Worm (Caenorhabditis elegans) whole organism, mixed stage, embryonic: Measurements from ENCODE around the gene lec-6.
A peak's percentile ranks its signal among the peaks of the same experiment; 100 is the strongest.

Experiments
- blmp-1 ChIP-seq: fragments of 150-350 bp; optimal IDR thresholded peaks from 2 replicates; lab custom pipeline; 2014; ENCODE audit warnings: missing biosample characterization, missing genetic modification characterization
- ceh-43 ChIP-seq: fragments of 200-800 bp; sonication (Bioruptor generic); optimal IDR thresholded peaks from 2 replicates; lab custom pipeline; 2018; ENCODE audit warnings: mild to moderate bottlenecking, missing genetic modification characterization, moderate library complexity, missing compliant biosample characterization
- ces-1 ChIP-seq: fragments of 150-350 bp; optimal IDR thresholded peaks from 2 replicates; lab custom pipeline; 2014; ENCODE audit warnings: missing biosample characterization, missing genetic modification reagents, missing genetic modification characterization
- cnd-1 ChIP-seq: fragments of 200-800 bp; sonication (Bioruptor generic); optimal IDR thresholded peaks from 2 replicates; lab custom pipeline; 2018; ENCODE audit warnings: mild to moderate bottlenecking, missing genetic modification characterization, missing compliant biosample characterization
- flh-1 ChIP-seq: fragments of 200-800 bp; sonication (Bioruptor generic); optimal IDR thresholded peaks from 2 replicates; lab custom pipeline; 2018; ENCODE audit warnings: mild to moderate bottlenecking, missing genetic modification characterization, moderate library complexity, missing compliant biosample characterization
- lin-13 ChIP-seq: fragments of 150-350 bp; optimal IDR thresholded peaks from 2 replicates; lab custom pipeline; 2014; ENCODE audit warnings: missing biosample characterization, missing genetic modification characterization
- lin-32 ChIP-seq: fragments of 200-800 bp; sonication (Bioruptor generic); optimal IDR thresholded peaks from 2 replicates; lab custom pipeline; 2018; ENCODE audit warnings: mild to moderate bottlenecking, missing genetic modification characterization, missing compliant biosample characterization
- mab-5 ChIP-seq: fragments of 150-350 bp; optimal IDR thresholded peaks from 2 replicates; lab custom pipeline; 2014; ENCODE audit warnings: missing biosample characterization, missing genetic modification characterization
- nhr-28 ChIP-seq: fragments of 150-350 bp; optimal IDR thresholded peaks from 2 replicates; lab custom pipeline; 2014; ENCODE audit warnings: missing biosample characterization, missing genetic modification characterization
- snpc-4 ChIP-seq: fragments of 150-350 bp; optimal IDR thresholded peaks from 2 replicates; lab custom pipeline; 2014; ENCODE audit warnings: missing biosample characterization, missing genetic modification characterization
- unc-62 ChIP-seq: fragments of 150-350 bp; optimal IDR thresholded peaks from 2 replicates; lab custom pipeline; 2014; ENCODE audit warnings: missing biosample characterization, missing genetic modification reagents, missing genetic modification characterization
- ztf-11 ChIP-seq: fragments of 150-350 bp; optimal IDR thresholded peaks from 2 replicates; lab custom pipeline; 2014; ENCODE audit warnings: missing biosample characterization, missing genetic modification characterization

DNA sequence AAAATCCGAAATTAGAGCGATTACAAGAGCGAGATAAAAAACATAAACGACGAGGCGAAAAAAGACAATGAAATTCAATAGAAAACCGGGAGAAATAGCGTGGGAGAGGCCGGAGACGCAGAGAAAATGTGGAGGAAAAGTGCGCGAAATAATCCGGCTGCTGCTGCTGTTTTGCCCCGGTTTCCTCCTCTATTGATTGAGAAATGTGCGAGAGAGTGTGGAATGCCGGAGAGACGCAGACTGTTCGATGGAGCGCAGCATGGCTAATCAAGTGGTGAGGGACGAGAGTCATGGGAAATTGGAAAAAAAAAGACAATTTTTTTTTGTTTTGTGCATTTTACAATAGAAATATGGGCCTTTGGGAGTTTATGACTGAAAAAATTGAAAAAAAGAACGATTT is 2.0 kb downstream of the lec-6 start:
- no peak for TF ChIP-seq nhr-28 (tag; lab: Kevin White, UChicago)
- TF ChIP-seq lin-32 (GFP tag; lab: Kevin White, UChicago), result no peak
- TF ChIP-seq lin-13 (tag; lab: Kevin White, UChicago), result no peak
- no peak for TF ChIP-seq cnd-1 (tag; lab: Kevin White, UChicago)
- no peak for TF ChIP-seq blmp-1 (tag; lab: Kevin White, UChicago)
- no peak for TF ChIP-seq unc-62 (GFP tag; lab: Kevin White, UChicago)
- peak; percentile 91 for TF ChIP-seq ces-1 (GFP tag; lab: Kevin White, UChicago)
- peak; percentile 43 for TF ChIP-seq ztf-11 (tag; lab: Kevin White, UChicago)
- no peak for TF ChIP-seq snpc-4 (tag; lab: Kevin White, UChicago)
- TF ChIP-seq mab-5 (tag; lab: Kevin White, UChicago), result no peak
- TF ChIP-seq ceh-43 (GFP tag; lab: Kevin White, UChicago), result no peak
- TF ChIP-seq flh-1 (GFP tag; lab: Kevin White, UChicago), result no peak
